Fruit fly (Drosophila melanogaster) whole organism, prepupa: ENCODE data around the gene Acph-1.

ENCODE experiments used
- Blimp-1 ChIP-seq: fragments of 200-800 bp; sonication (Bioruptor generic); optimal IDR thresholded peaks from 3 replicates; lab custom pipeline; 2017; ENCODE audit warnings: missing biosample characterization, missing genetic modification characterization, mild to moderate bottlenecking, moderate library complexity, missing genetic modification reagents
- CG10631 ChIP-seq: fragments of 200-800 bp; sonication (Bioruptor generic); optimal IDR thresholded peaks from 2 replicates; lab custom pipeline; 2016; ENCODE audit warnings: missing biosample characterization, missing genetic modification characterization
- CG11294 ChIP-seq: fragments of 200-800 bp; sonication (Bioruptor generic); IDR thresholded peaks from 2 replicates; pipeline ENCODE4 v1.3.6; 2022; ENCODE audit warnings: missing biosample characterization, missing genetic modification characterization
- CG15336 ChIP-seq: fragments of 200-800 bp; sonication (Bioruptor generic); IDR thresholded peaks from 2 replicates; pipeline ENCODE4 v1.3.6; 2022; ENCODE audit warnings: missing biosample characterization, missing genetic modification characterization
- CG1621 ChIP-seq: fragments of 200-800 bp; sonication (Bioruptor generic); optimal IDR thresholded peaks from 3 replicates; lab custom pipeline; 2018; ENCODE audit warnings: missing biosample characterization, mild to moderate bottlenecking, missing genetic modification characterization
- CG16779 ChIP-seq: fragments of 200-800 bp; sonication (Bioruptor generic); optimal IDR thresholded peaks from 3 replicates; lab custom pipeline; 2017; ENCODE audit warnings: missing biosample characterization, mild to moderate bottlenecking, missing genetic modification characterization
- CG3032 ChIP-seq: fragments of 200-800 bp; optimal IDR thresholded peaks from 2 replicates; lab custom pipeline; 2019; ENCODE audit warnings: missing biosample characterization, mild to moderate bottlenecking, missing genetic modification characterization, moderate library complexity
- CG31627 ChIP-seq: fragments of 200-800 bp; sonication (Bioruptor generic); optimal IDR thresholded peaks from 3 replicates; lab custom pipeline; 2016; ENCODE audit warnings: missing biosample characterization, missing genetic modification characterization
- CG32006 ChIP-seq: fragments of 200-800 bp; sonication (Bioruptor generic); optimal IDR thresholded peaks from 3 replicates; lab custom pipeline; 2017; ENCODE audit warnings: missing biosample characterization, mild to moderate bottlenecking, missing genetic modification characterization
- CG34406 ChIP-seq: fragments of 200-800 bp; sonication (Bioruptor generic); optimal IDR thresholded peaks from 3 replicates; lab custom pipeline; 2016; ENCODE audit warnings: missing biosample characterization, missing genetic modification characterization
- CG3919 ChIP-seq: fragments of 200-800 bp; sonication (Bioruptor generic); optimal IDR thresholded peaks from 3 replicates; lab custom pipeline; 2016; ENCODE audit warnings: missing biosample characterization, missing genetic modification characterization
- CG6163 ChIP-seq: fragments of 200-800 bp; sonication (Bioruptor generic); IDR thresholded peaks from 3 replicates; pipeline ENCODE4 v1.3.6; 2022; ENCODE audit warnings: missing biosample characterization, missing genetic modification characterization
- CG6276 ChIP-seq: fragments of 200-800 bp; sonication (Bioruptor generic); optimal IDR thresholded peaks from 2 replicates; lab custom pipeline; 2017; ENCODE audit warnings: missing biosample characterization, mild to moderate bottlenecking, missing genetic modification characterization
- CG6792 ChIP-seq: fragments of 200-800 bp; sonication (Bioruptor generic); optimal IDR thresholded peaks from 3 replicates; lab custom pipeline; 2016; ENCODE audit warnings: missing biosample characterization, missing genetic modification characterization
- CG6808 ChIP-seq: fragments of 200-800 bp; sonication (Bioruptor generic); optimal IDR thresholded peaks from 3 replicates; lab custom pipeline; 2017; ENCODE audit warnings: missing biosample characterization, missing genetic modification characterization, mild to moderate bottlenecking, moderate library complexity, missing genetic modification reagents
- CG6854 ChIP-seq: fragments of 200-800 bp; sonication (Bioruptor generic); optimal IDR thresholded peaks from 2 replicates; lab custom pipeline; 2017; ENCODE audit warnings: missing biosample characterization, mild to moderate bottlenecking, missing genetic modification characterization
- CG7368 ChIP-seq: fragments of 200-800 bp; sonication (Bioruptor generic); optimal IDR thresholded peaks from 3 replicates; lab custom pipeline; 2016; ENCODE audit warnings: missing biosample characterization, missing genetic modification characterization
- CG8119 ChIP-seq: fragments of 200-800 bp; sonication (Bioruptor generic); IDR thresholded peaks from 3 replicates; pipeline ENCODE4 v1.3.6; 2022; ENCODE audit warnings: missing biosample characterization, missing genetic modification characterization
- CG8632 ChIP-seq: fragments of 200-800 bp; sonication (Bioruptor generic); optimal IDR thresholded peaks from 3 replicates; lab custom pipeline; 2016; ENCODE audit warnings: missing biosample characterization, missing genetic modification characterization
- CG9139 ChIP-seq: fragments of 200-800 bp; sonication (Bioruptor generic); optimal IDR thresholded peaks from 3 replicates; lab custom pipeline; 2017; ENCODE audit warnings: missing biosample characterization, mild to moderate bottlenecking, missing genetic modification characterization
- Eip75B ChIP-seq: fragments of 200-800 bp; sonication (Bioruptor generic); optimal IDR thresholded peaks from 3 replicates; lab custom pipeline; 2016; ENCODE audit warnings: missing biosample characterization, missing genetic modification characterization
- Eip78C ChIP-seq: fragments of 200-800 bp; sonication (Bioruptor generic); peaks from one replicate; lab custom pipeline; 2016; ENCODE audit warnings: missing biosample characterization, missing genetic modification characterization
- Ets21C ChIP-seq: fragments of 200-800 bp; sonication (Bioruptor generic); optimal IDR thresholded peaks from 3 replicates; lab custom pipeline; 2016; ENCODE audit warnings: missing biosample characterization, missing genetic modification characterization
- Ets96B ChIP-seq: fragments of 200-800 bp; optimal IDR thresholded peaks from 2 replicates; lab custom pipeline; 2019; ENCODE audit warnings: missing biosample characterization, mild to moderate bottlenecking, missing genetic modification characterization, moderate library complexity
- Met ChIP-seq: fragments of 200-800 bp; sonication (Bioruptor generic); optimal IDR thresholded peaks from 3 replicates; lab custom pipeline; 2016; ENCODE audit warnings: missing biosample characterization, missing genetic modification characterization
- OdsH ChIP-seq: fragments of 200-800 bp; sonication (Bioruptor generic); optimal IDR thresholded peaks from 3 replicates; lab custom pipeline; 2016; ENCODE audit warnings: missing biosample characterization, missing genetic modification characterization
- Smox ChIP-seq: fragments of 200-800 bp; sonication (Bioruptor generic); optimal IDR thresholded peaks from 3 replicates; lab custom pipeline; 2016; ENCODE audit warnings: missing biosample characterization, missing genetic modification characterization
- Sox102F ChIP-seq: fragments of 200-800 bp; sonication (Bioruptor generic); optimal IDR thresholded peaks from 2 replicates; lab custom pipeline; 2016; ENCODE audit warnings: missing biosample characterization, mild to moderate bottlenecking, missing genetic modification characterization
- Sox14 ChIP-seq: fragments of 200-800 bp; sonication (Bioruptor generic); optimal IDR thresholded peaks from 3 replicates; lab custom pipeline; 2016; ENCODE audit warnings: missing biosample characterization, missing genetic modification characterization
- Sox15 ChIP-seq: fragments of 200-800 bp; sonication (Bioruptor generic); optimal IDR thresholded peaks from 3 replicates; lab custom pipeline; 2016; ENCODE audit warnings: missing biosample characterization, missing genetic modification characterization
- acj6 ChIP-seq: fragments of 200-800 bp; sonication (Bioruptor generic); optimal IDR thresholded peaks from 3 replicates; lab custom pipeline; 2016; ENCODE audit warnings: missing biosample characterization, missing genetic modification characterization
- cyc ChIP-seq: fragments of 200-800 bp; sonication (Bioruptor generic); optimal IDR thresholded peaks from 3 replicates; lab custom pipeline; 2016; ENCODE audit warnings: missing biosample characterization, missing genetic modification characterization
- dsx ChIP-seq: fragments of 200-800 bp; optimal IDR thresholded peaks from 3 replicates; lab custom pipeline; 2019; ENCODE audit warnings: missing biosample characterization, mild to moderate bottlenecking, missing genetic modification characterization, moderate library complexity; ENCODE audit not compliant: poor library complexity, severe bottlenecking
- eg ChIP-seq: fragments of 200-800 bp; sonication (Bioruptor generic); IDR thresholded peaks from 3 replicates; pipeline ENCODE4 v1.3.6; 2022; ENCODE audit warnings: missing biosample characterization, missing genetic modification characterization
- esn ChIP-seq: fragments of 200-800 bp; sonication (Bioruptor generic); optimal IDR thresholded peaks from 2 replicates; lab custom pipeline; 2016; ENCODE audit warnings: missing biosample characterization, mild to moderate bottlenecking, missing genetic modification characterization, moderate library complexity
- fd85E ChIP-seq: fragments of 200-800 bp; sonication (Bioruptor generic); optimal IDR thresholded peaks from 3 replicates; lab custom pipeline; 2016; ENCODE audit warnings: missing biosample characterization, missing genetic modification characterization
- fkh ChIP-seq: fragments of 200-800 bp; sonication (Bioruptor generic); optimal IDR thresholded peaks from 3 replicates; lab custom pipeline; 2017; ENCODE audit warnings: missing biosample characterization, mild to moderate bottlenecking, missing genetic modification characterization, moderate library complexity
- lz ChIP-seq: fragments of 200-800 bp; sonication (Bioruptor generic); optimal IDR thresholded peaks from 3 replicates; lab custom pipeline; 2016; ENCODE audit warnings: missing biosample characterization, missing genetic modification characterization
- net ChIP-seq: fragments of 200-800 bp; sonication (Bioruptor generic); optimal IDR thresholded peaks from 3 replicates; lab custom pipeline; 2016; ENCODE audit warnings: missing biosample characterization, missing genetic modification characterization
- salr ChIP-seq, 2 experiments: fragments of 200-800 bp; sonication (Bioruptor generic); optimal IDR thresholded peaks; 3 replicates each; lab custom pipeline; 2016 to 2018; ENCODE audit warnings: missing biosample characterization in 2 of 2, missing genetic modification characterization in 2 of 2, mild to moderate bottlenecking in 1 of 2
- spab ChIP-seq: fragments of 200-800 bp; sonication (Bioruptor generic); optimal IDR thresholded peaks from 2 replicates; lab custom pipeline; 2017; ENCODE audit warnings: missing biosample characterization, mild to moderate bottlenecking, missing genetic modification characterization, missing genetic modification reagents
- ss ChIP-seq, 2 experiments: fragments of 200-800 bp; sonication (Bioruptor generic); optimal IDR thresholded peaks; 2 replicates in 1 of 2; 3 replicates in 1 of 2; lab custom pipeline; 2017 to 2018; ENCODE audit warnings: mild to moderate bottlenecking in 2 of 2, missing biosample characterization in 2 of 2, missing genetic modification characterization in 2 of 2, moderate library complexity in 1 of 2
- svp ChIP-seq: fragments of 200-800 bp; sonication (Bioruptor generic); peaks from one replicate; lab custom pipeline; 2016; ENCODE audit warnings: missing biosample characterization, missing genetic modification characterization
- topi ChIP-seq: fragments of 200-800 bp; sonication (Bioruptor generic); optimal IDR thresholded peaks from 3 replicates; lab custom pipeline; 2016; ENCODE audit warnings: missing biosample characterization, missing genetic modification characterization
- vri ChIP-seq: fragments of 200-800 bp; sonication (Bioruptor generic); optimal IDR thresholded peaks from 3 replicates; lab custom pipeline; 2016; ENCODE audit warnings: missing biosample characterization, mild to moderate bottlenecking, missing genetic modification characterization

The Acph-1 gene

dm6 chr3R:30021009-30021408 lies 27.8 kb upstream of the Acph-1 start (continued):
- TF ChIP-seq spab (GFP tag; lab: Kevin White, UChicago) (no peak), svp (GFP tag; lab: Kevin White, UChicago) (peak; percentile 52), salr (GFP tag; optimal IDR thresholded peaks at IDR 0.05; lab: Kevin White, UChicago) (no peak), cyc (GFP tag; lab: Kevin White, UChicago) (peak; percentile 5), CG3919 (GFP tag; lab: Kevin White, UChicago) (peak; percentile 31), CG8119 (GFP tag; lab: Robert Waterston, UW) (peak; percentile 52), CG8632 (GFP tag; lab: Kevin White, UChicago) (no peak), CG3032 (tag; lab: Kevin White, UChicago) (peak; percentile 23)

- peak; percentile 66 for TF ChIP-seq CG9139
- TF ChIP-seq fkh (GFP tag; lab: Kevin White, UChicago): peak; percentile 7
- no peak for TF ChIP-seq CG7368 (GFP tag; lab: Kevin White, UChicago)
- TF ChIP-seq CG11294 (GFP tag; lab: Robert Waterston, UW): no peak
- TF ChIP-seq CG3919 (GFP tag; lab: Kevin White, UChicago): peak; percentile 65
- TF ChIP-seq Ets21C (GFP tag; lab: Kevin White, UChicago): no peak
- peak; percentile 42 for TF ChIP-seq dsx
- peak; percentile 61 for TF ChIP-seq CG1621
- TF ChIP-seq CG6792 (GFP tag; lab: Kevin White, UChicago): peak; percentile 16
- no peak for TF ChIP-seq Sox14 (GFP tag; lab: Kevin White, UChicago)
- peak; percentile 73 for TF ChIP-seq CG6854
- no peak for TF ChIP-seq acj6
- peak; percentile 50 for TF ChIP-seq esn (GFP tag; lab: Kevin White, UChicago)
- TF ChIP-seq ss (GFP tag; optimal IDR thresholded peaks at IDR 0.05; lab: Kevin White, UChicago): peak; percentile 65 to 68
- no peak for TF ChIP-seq Blimp-1 (GFP tag; lab: Kevin White, UChicago)
- no peak for TF ChIP-seq Ets96B (tag; lab: Kevin White, UChicago)
- TF ChIP-seq CG8119 (GFP tag; lab: Robert Waterston, UW): peak; percentile 60; the same call in 2 of the 3 replicates
- TF ChIP-seq Sox15: no peak
- TF ChIP-seq lz (GFP tag; lab: Kevin White, UChicago): peak; percentile 39
- no peak for TF ChIP-seq Smox (GFP tag; lab: Kevin White, UChicago)
- TF ChIP-seq Eip78C (GFP tag; lab: Kevin White, UChicago): peak; percentile 75
- TF ChIP-seq OdsH (GFP tag; lab: Kevin White, UChicago): no peak
- peak; percentile 12 for TF ChIP-seq CG32006 (GFP tag; lab: Kevin White, UChicago)
- peak; percentile 44 for TF ChIP-seq CG6276
- peak; percentile 52 for TF ChIP-seq CG16779 (tag; lab: Kevin White, UChicago)
- peak; percentile 25 for TF ChIP-seq Sox102F
- TF ChIP-seq vri (GFP tag; lab: Kevin White, UChicago): peak; percentile 71
- peak; percentile 14 for TF ChIP-seq topi (GFP tag; lab: Kevin White, UChicago)
- TF ChIP-seq net: peak; percentile 45
- peak; percentile 46; the same call in 1 of the 2 replicates for TF ChIP-seq CG15336
- TF ChIP-seq Eip75B (GFP tag; lab: Kevin White, UChicago): peak; percentile 42
- TF ChIP-seq Met: no peak
- TF ChIP-seq CG6808 (GFP tag; lab: Kevin White, UChicago): peak; percentile 31
- TF ChIP-seq CG6163 (GFP tag; lab: Robert Waterston, UW): peak; percentile 61; the same call in 2 of the 3 replicates
- TF ChIP-seq svp (GFP tag; lab: Kevin White, UChicago): peak; percentile 44
- peak; percentile 60; the same call in 2 of the 3 replicates for TF ChIP-seq eg
- no peak for TF ChIP-seq fd85E (GFP tag; lab: Kevin White, UChicago)
- no peak for TF ChIP-seq CG10631 (GFP tag; lab: Kevin White, UChicago)
- TF ChIP-seq CG34406 (GFP tag; lab: Kevin White, UChicago): peak; percentile 7
- peak; percentile 13 for TF ChIP-seq cyc (GFP tag; lab: Kevin White, UChicago)
- TF ChIP-seq CG31627: peak; percentile 10
Measured at dm6 chr3R:30014977-30015514, 21.8 kb upstream of the Acph-1 start, which contains the start of gene CG7920. Gene CG7920, minus strand, starts transcription at chr3R:30015284.
